Fruit fly (Drosophila melanogaster) whole organism, prepupa: Measurements from ENCODE around the gene CG5787.

Experiments
- Blimp-1 ChIP-seq: fragments of 200-800 bp; sonication (Bioruptor generic); optimal IDR thresholded peaks from 3 replicates; lab custom pipeline; 2017; ENCODE audit warnings: missing biosample characterization, missing genetic modification characterization, mild to moderate bottlenecking, moderate library complexity, missing genetic modification reagents
- CG10669 ChIP-seq: fragments of 200-800 bp; sonication (Bioruptor generic); optimal IDR thresholded peaks from 3 replicates; lab custom pipeline; 2018; ENCODE audit warnings: missing biosample characterization, mild to moderate bottlenecking, missing genetic modification characterization, moderate library complexity
- CG11294 ChIP-seq: fragments of 200-800 bp; sonication (Bioruptor generic); IDR thresholded peaks from 2 replicates; pipeline ENCODE4 v1.3.6; 2022; ENCODE audit warnings: missing biosample characterization, missing genetic modification characterization
- CG15336 ChIP-seq: fragments of 200-800 bp; sonication (Bioruptor generic); IDR thresholded peaks from 2 replicates; pipeline ENCODE4 v1.3.6; 2022; ENCODE audit warnings: missing biosample characterization, missing genetic modification characterization
- CG1621 ChIP-seq: fragments of 200-800 bp; sonication (Bioruptor generic); optimal IDR thresholded peaks from 3 replicates; lab custom pipeline; 2018; ENCODE audit warnings: missing biosample characterization, mild to moderate bottlenecking, missing genetic modification characterization
- CG31627 ChIP-seq: fragments of 200-800 bp; sonication (Bioruptor generic); optimal IDR thresholded peaks from 3 replicates; lab custom pipeline; 2016; ENCODE audit warnings: missing biosample characterization, missing genetic modification characterization
- CG32006 ChIP-seq: fragments of 200-800 bp; sonication (Bioruptor generic); optimal IDR thresholded peaks from 3 replicates; lab custom pipeline; 2017; ENCODE audit warnings: missing biosample characterization, mild to moderate bottlenecking, missing genetic modification characterization
- CG34406 ChIP-seq: fragments of 200-800 bp; sonication (Bioruptor generic); optimal IDR thresholded peaks from 3 replicates; lab custom pipeline; 2016; ENCODE audit warnings: missing biosample characterization, missing genetic modification characterization
- CG3919 ChIP-seq: fragments of 200-800 bp; sonication (Bioruptor generic); optimal IDR thresholded peaks from 3 replicates; lab custom pipeline; 2016; ENCODE audit warnings: missing biosample characterization, missing genetic modification characterization
- CG4318 ChIP-seq: fragments of 200-800 bp; sonication (Bioruptor generic); optimal IDR thresholded peaks from 3 replicates; lab custom pipeline; 2017; ENCODE audit warnings: missing biosample characterization, mild to moderate bottlenecking, missing genetic modification characterization
- CG6276 ChIP-seq: fragments of 200-800 bp; sonication (Bioruptor generic); optimal IDR thresholded peaks from 2 replicates; lab custom pipeline; 2017; ENCODE audit warnings: missing biosample characterization, mild to moderate bottlenecking, missing genetic modification characterization
- CG6854 ChIP-seq: fragments of 200-800 bp; sonication (Bioruptor generic); optimal IDR thresholded peaks from 2 replicates; lab custom pipeline; 2017; ENCODE audit warnings: missing biosample characterization, mild to moderate bottlenecking, missing genetic modification characterization
- CG7368 ChIP-seq: fragments of 200-800 bp; sonication (Bioruptor generic); optimal IDR thresholded peaks from 3 replicates; lab custom pipeline; 2016; ENCODE audit warnings: missing biosample characterization, missing genetic modification characterization
- CG8119 ChIP-seq: fragments of 200-800 bp; sonication (Bioruptor generic); IDR thresholded peaks from 3 replicates; pipeline ENCODE4 v1.3.6; 2022; ENCODE audit warnings: missing biosample characterization, missing genetic modification characterization
- CG8319 ChIP-seq: fragments of 200-800 bp; sonication (Bioruptor generic); optimal IDR thresholded peaks from 3 replicates; lab custom pipeline; 2016; ENCODE audit warnings: missing biosample characterization, missing genetic modification characterization
- CG9139 ChIP-seq: fragments of 200-800 bp; sonication (Bioruptor generic); optimal IDR thresholded peaks from 3 replicates; lab custom pipeline; 2017; ENCODE audit warnings: missing biosample characterization, mild to moderate bottlenecking, missing genetic modification characterization
- Eip75B ChIP-seq: fragments of 200-800 bp; sonication (Bioruptor generic); optimal IDR thresholded peaks from 3 replicates; lab custom pipeline; 2016; ENCODE audit warnings: missing biosample characterization, missing genetic modification characterization
- Eip78C ChIP-seq: fragments of 200-800 bp; sonication (Bioruptor generic); peaks from one replicate; lab custom pipeline; 2016; ENCODE audit warnings: missing biosample characterization, missing genetic modification characterization
- Eip93F ChIP-seq: fragments of 200-800 bp; sonication (Bioruptor generic); optimal IDR thresholded peaks from 2 replicates; lab custom pipeline; 2016; ENCODE audit warnings: missing biosample characterization, mild to moderate bottlenecking, missing genetic modification characterization
- Ets21C ChIP-seq: fragments of 200-800 bp; sonication (Bioruptor generic); optimal IDR thresholded peaks from 3 replicates; lab custom pipeline; 2016; ENCODE audit warnings: missing biosample characterization, missing genetic modification characterization
- Ets96B ChIP-seq: fragments of 200-800 bp; optimal IDR thresholded peaks from 2 replicates; lab custom pipeline; 2019; ENCODE audit warnings: missing biosample characterization, mild to moderate bottlenecking, missing genetic modification characterization, moderate library complexity
- Gug ChIP-seq: fragments of 200-800 bp; sonication (Bioruptor generic); IDR thresholded peaks from 2 replicates; pipeline ENCODE4 v1.3.6; 2022; ENCODE audit warnings: missing biosample characterization, missing genetic modification characterization
- Hr38 ChIP-seq: sonication (Bioruptor generic); optimal IDR thresholded peaks from 2 replicates; lab custom pipeline; 2016; ENCODE audit warnings: missing biosample characterization, missing genetic modification characterization
- Hr39 ChIP-seq: fragments of 200-800 bp; sonication (Bioruptor generic); optimal IDR thresholded peaks from 2 replicates; lab custom pipeline; 2016; ENCODE audit warnings: missing biosample characterization, missing genetic modification characterization
- Hr4 ChIP-seq: fragments of 200-800 bp; sonication (Bioruptor generic); optimal IDR thresholded peaks from 3 replicates; lab custom pipeline; 2016; ENCODE audit warnings: missing biosample characterization, missing genetic modification characterization
- Lpt ChIP-seq: fragments of 200-800 bp; sonication (Bioruptor generic); optimal IDR thresholded peaks from 3 replicates; lab custom pipeline; 2016; ENCODE audit warnings: missing biosample characterization, missing genetic modification characterization
- Met ChIP-seq: fragments of 200-800 bp; sonication (Bioruptor generic); optimal IDR thresholded peaks from 3 replicates; lab custom pipeline; 2016; ENCODE audit warnings: missing biosample characterization, missing genetic modification characterization
- OdsH ChIP-seq: fragments of 200-800 bp; sonication (Bioruptor generic); optimal IDR thresholded peaks from 3 replicates; lab custom pipeline; 2016; ENCODE audit warnings: missing biosample characterization, missing genetic modification characterization
- Smox ChIP-seq: fragments of 200-800 bp; sonication (Bioruptor generic); optimal IDR thresholded peaks from 3 replicates; lab custom pipeline; 2016; ENCODE audit warnings: missing biosample characterization, missing genetic modification characterization
- Sox14 ChIP-seq: fragments of 200-800 bp; sonication (Bioruptor generic); optimal IDR thresholded peaks from 3 replicates; lab custom pipeline; 2016; ENCODE audit warnings: missing biosample characterization, missing genetic modification characterization
- achi ChIP-seq: fragments of 200-800 bp; sonication (Bioruptor generic); optimal IDR thresholded peaks from 3 replicates; lab custom pipeline; 2016; ENCODE audit warnings: missing biosample characterization, missing genetic modification characterization
- cyc ChIP-seq: fragments of 200-800 bp; sonication (Bioruptor generic); optimal IDR thresholded peaks from 3 replicates; lab custom pipeline; 2016; ENCODE audit warnings: missing biosample characterization, missing genetic modification characterization
- eg ChIP-seq: fragments of 200-800 bp; sonication (Bioruptor generic); IDR thresholded peaks from 3 replicates; pipeline ENCODE4 v1.3.6; 2022; ENCODE audit warnings: missing biosample characterization, missing genetic modification characterization
- fd59A ChIP-seq: fragments of 200-800 bp; sonication (Bioruptor generic); optimal IDR thresholded peaks from 2 replicates; lab custom pipeline; 2017; ENCODE audit warnings: missing biosample characterization, mild to moderate bottlenecking, missing genetic modification characterization, missing genetic modification reagents
- fd85E ChIP-seq: fragments of 200-800 bp; sonication (Bioruptor generic); optimal IDR thresholded peaks from 3 replicates; lab custom pipeline; 2016; ENCODE audit warnings: missing biosample characterization, missing genetic modification characterization
- fkh ChIP-seq: fragments of 200-800 bp; sonication (Bioruptor generic); optimal IDR thresholded peaks from 3 replicates; lab custom pipeline; 2017; ENCODE audit warnings: missing biosample characterization, mild to moderate bottlenecking, missing genetic modification characterization, moderate library complexity
- lz ChIP-seq: fragments of 200-800 bp; sonication (Bioruptor generic); optimal IDR thresholded peaks from 3 replicates; lab custom pipeline; 2016; ENCODE audit warnings: missing biosample characterization, missing genetic modification characterization
- net ChIP-seq: fragments of 200-800 bp; sonication (Bioruptor generic); optimal IDR thresholded peaks from 3 replicates; lab custom pipeline; 2016; ENCODE audit warnings: missing biosample characterization, missing genetic modification characterization
- pdm3 ChIP-seq: fragments of 200-800 bp; sonication (Bioruptor generic); optimal IDR thresholded peaks from 3 replicates; lab custom pipeline; 2016; ENCODE audit warnings: missing biosample characterization, missing genetic modification characterization
- salr ChIP-seq, 2 experiments: fragments of 200-800 bp; sonication (Bioruptor generic); optimal IDR thresholded peaks; 3 replicates each; lab custom pipeline; 2016 to 2018; ENCODE audit warnings: missing biosample characterization in 2 of 2, missing genetic modification characterization in 2 of 2, mild to moderate bottlenecking in 1 of 2
- spab ChIP-seq: fragments of 200-800 bp; sonication (Bioruptor generic); optimal IDR thresholded peaks from 2 replicates; lab custom pipeline; 2017; ENCODE audit warnings: missing biosample characterization, mild to moderate bottlenecking, missing genetic modification characterization, missing genetic modification reagents
- svp ChIP-seq: fragments of 200-800 bp; sonication (Bioruptor generic); peaks from one replicate; lab custom pipeline; 2016; ENCODE audit warnings: missing biosample characterization, missing genetic modification characterization
- vri ChIP-seq: fragments of 200-800 bp; sonication (Bioruptor generic); optimal IDR thresholded peaks from 3 replicates; lab custom pipeline; 2016; ENCODE audit warnings: missing biosample characterization, mild to moderate bottlenecking, missing genetic modification characterization

The CG5787 gene

dm6 chr2L:12712852-12713251 is at the start of gene CG5787:
Gene CG5787 (minus strand): TSS chr2L:12712952.
- TF ChIP-seq CG1621 (tag; lab: Kevin White, UChicago) (no peak), Eip93F (no peak), fkh (no peak), Hr39 (no peak), CG7368 (GFP tag; lab: Kevin White, UChicago) (no peak), Hr38 (no peak), Eip78C (GFP tag; lab: Kevin White, UChicago) (no peak), Met (no peak), Sox14 (GFP tag; lab: Kevin White, UChicago) (no peak), Eip75B (GFP tag; lab: Kevin White, UChicago) (no peak)
- TF ChIP-seq, all 60 proteins: peak for 0

dm6 chr2L:12761740-12762139 is 49.0 kb upstream of the CG5787 start, which contains the start of gene CG15483:
Gene CG15483 (minus strand): TSS chr2L:12761840.
- TF ChIP-seq CG34406 (GFP tag; lab: Kevin White, UChicago), result no peak
- no peak for TF ChIP-seq Met
- TF ChIP-seq OdsH (GFP tag; lab: Kevin White, UChicago), result no peak
- TF ChIP-seq fd85E, result no peak
- TF ChIP-seq net (GFP tag; lab: Kevin White, UChicago), result no peak
- no peak for TF ChIP-seq CG8319 (GFP tag; lab: Kevin White, UChicago)
- no peak for TF ChIP-seq Ets21C (GFP tag; lab: Kevin White, UChicago)
- TF ChIP-seq CG15336 (GFP tag; lab: Robert Waterston, UW), result no peak
- TF ChIP-seq Eip78C (GFP tag; lab: Kevin White, UChicago), result no peak
- no peak for TF ChIP-seq CG9139 (GFP tag; lab: Kevin White, UChicago)
- no peak for TF ChIP-seq cyc (GFP tag; lab: Kevin White, UChicago)
- TF ChIP-seq CG6854 (GFP tag; lab: Kevin White, UChicago), result no peak
- TF ChIP-seq Hr4 (GFP tag; lab: Kevin White, UChicago), result no peak
- TF ChIP-seq salr (GFP tag; optimal IDR thresholded peaks at IDR 0.05; lab: Kevin White, UChicago), result no peak
- TF ChIP-seq CG31627, result no peak
- no peak for TF ChIP-seq pdm3 (GFP tag; lab: Kevin White, UChicago)
- TF ChIP-seq Eip75B (GFP tag; lab: Kevin White, UChicago), result no peak

dm6 chr2L:12756417-12756816 is 43.7 kb upstream of the CG5787 start:
- TF ChIP-seq Eip78C (GFP tag; lab: Kevin White, UChicago) (peak; percentile 78), eg (GFP tag; lab: Robert Waterston, UW) (0 out of 3 replicates have a peak, but pooled peaks have one; percentile 20), Smox (GFP tag; lab: Kevin White, UChicago) (peak; percentile 6), Sox14 (GFP tag; lab: Kevin White, UChicago) (no peak), cyc (GFP tag; lab: Kevin White, UChicago) (no peak), svp (GFP tag; lab: Kevin White, UChicago) (peak; percentile 55), CG3919 (peak; percentile 3)

dm6 chr2L:12750060-12750459 is 37.3 kb upstream of the CG5787 start:
- TF ChIP-seq vri (GFP tag; lab: Kevin White, UChicago), result no peak
- no peak for TF ChIP-seq CG8119 (GFP tag; lab: Robert Waterston, UW)
- no peak for TF ChIP-seq CG9139 (GFP tag; lab: Kevin White, UChicago)
- TF ChIP-seq CG4318 (GFP tag; lab: Kevin White, UChicago), result no peak
- TF ChIP-seq, all 60 proteins: peak for 0

- TF ChIP-seq Gug (GFP tag; lab: Robert Waterston, UW), result peak; percentile 97
- TF ChIP-seq CG11294, result peak; percentile 97
- TF ChIP-seq eg (GFP tag; lab: Robert Waterston, UW), result peak; percentile 96
- TF ChIP-seq Lpt (GFP tag; lab: Kevin White, UChicago), result peak; percentile 93
- TF ChIP-seq vri (GFP tag; lab: Kevin White, UChicago), result peak; percentile 73
- TF ChIP-seq achi (GFP tag; lab: Kevin White, UChicago), result peak; percentile 94
- peak; percentile 89 for TF ChIP-seq spab
- TF ChIP-seq Ets96B, result peak; percentile 94
- TF ChIP-seq lz (GFP tag; lab: Kevin White, UChicago), result peak; percentile 96
- peak; percentile 94 for TF ChIP-seq CG6276
- TF ChIP-seq CG9139 (GFP tag; lab: Kevin White, UChicago), result peak; percentile 78
- TF ChIP-seq CG7368 (GFP tag; lab: Kevin White, UChicago), result peak; percentile 84
- TF ChIP-seq Blimp-1 (GFP tag; lab: Kevin White, UChicago), result peak; percentile 88
- peak; percentile 97 for TF ChIP-seq svp (GFP tag; lab: Kevin White, UChicago)
- TF ChIP-seq cyc (GFP tag; lab: Kevin White, UChicago), result peak; percentile 94
- TF ChIP-seq CG8319 (GFP tag; lab: Kevin White, UChicago), result peak; percentile 94
- TF ChIP-seq CG32006 (GFP tag; lab: Kevin White, UChicago), result peak; percentile 98
- peak; percentile 92 for TF ChIP-seq fd59A (GFP tag; lab: Kevin White, UChicago)
- TF ChIP-seq Sox14 (GFP tag; lab: Kevin White, UChicago), result peak; percentile 95
- peak; percentile 94 for TF ChIP-seq Eip75B (GFP tag; lab: Kevin White, UChicago)
- peak; percentile 95 for TF ChIP-seq CG10669 (GFP tag; lab: Kevin White, UChicago)
Observed at dm6 chr2L:12721794-12722315, 9.1 kb upstream of the CG5787 start, which contains the start of gene Pih1D1. Gene Pih1D1 (minus strand): TSS chr2L:12721843.
